Fruit fly (Drosophila melanogaster): ENCODE measurements around the gene gogo.

gogo gene

DNA sequence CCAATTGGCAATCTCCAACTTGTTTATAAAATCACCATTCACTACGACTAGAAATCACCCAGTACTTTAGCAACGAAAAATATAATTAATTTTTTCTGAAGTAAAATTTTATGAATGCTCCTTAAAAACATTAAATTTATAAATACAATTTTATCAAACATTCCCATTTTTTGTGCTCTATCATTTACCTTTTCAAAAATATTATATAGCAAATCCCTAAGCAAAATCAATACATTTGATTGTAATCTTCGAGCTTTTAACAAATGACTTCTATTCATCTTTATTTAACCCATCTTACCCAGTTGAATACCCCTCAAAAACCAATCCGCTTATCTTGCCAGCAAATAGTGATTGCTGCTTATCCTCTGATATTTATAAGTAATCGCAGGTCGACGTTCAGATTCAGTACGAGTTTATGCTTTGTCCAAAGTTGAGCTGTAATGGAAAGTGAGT is 73.5 kb downstream of the gogo start, which contains the start of gene CG17145:
TSS of gene CG17145 (plus strand) at position 403 of the 453 bp plus-strand sequence.
- TF ChIP-seq CG6276 (GFP tag; optimal IDR thresholded peaks at IDR 0.05) (no peak), Ets21C (GFP tag; optimal IDR thresholded peaks at IDR 0.05) (no peak), Gug (GFP tag; IDR thresholded peaks at IDR 0.05) (no peak), Hr4 (GFP tag; optimal IDR thresholded peaks at IDR 0.05) (no peak), CG4318 (GFP tag; optimal IDR thresholded peaks at IDR 0.05) (no peak), ss (GFP tag; optimal IDR thresholded peaks at IDR 0.05) (no peak), Sox14 (GFP tag; optimal IDR thresholded peaks at IDR 0.05) (no peak), CG10631 (GFP tag; optimal IDR thresholded peaks at IDR 0.05) (no peak), acj6 (GFP tag; optimal IDR thresholded peaks at IDR 0.05) (no peak)

DNA sequence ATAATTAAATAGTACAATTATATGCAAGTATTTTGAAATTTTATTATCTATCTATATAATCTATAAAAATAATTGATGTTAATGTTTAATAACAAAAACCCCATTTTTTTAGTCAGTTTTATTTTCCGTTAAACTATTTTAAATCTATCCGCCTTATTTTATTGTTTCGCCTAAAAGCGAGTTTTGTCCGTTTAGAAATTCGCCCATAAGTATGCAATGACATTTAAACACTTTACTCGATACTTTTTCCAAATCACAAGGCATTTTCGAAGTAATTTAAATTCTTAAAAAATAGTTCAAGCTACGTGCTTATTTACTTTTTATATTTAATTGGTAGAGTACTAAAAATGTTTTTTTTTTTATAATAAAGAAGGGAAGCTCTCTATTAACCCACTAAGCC is 74.0 kb downstream of the gogo start:
- no peak for TF ChIP-seq Sox102F (GFP tag; optimal IDR thresholded peaks at IDR 0.05)
- TF ChIP-seq OdsH (GFP tag; optimal IDR thresholded peaks at IDR 0.05) = no peak
- TF ChIP-seq Eip93F (GFP tag; optimal IDR thresholded peaks at IDR 0.05) = no peak
- TF ChIP-seq CG10669 (GFP tag; optimal IDR thresholded peaks at IDR 0.05) = no peak
- no peak for TF ChIP-seq Eip78C (GFP tag)
- TF ChIP-seq Eip75B (GFP tag; optimal IDR thresholded peaks at IDR 0.05) = no peak
- no peak for TF ChIP-seq salr (GFP tag; optimal IDR thresholded peaks at IDR 0.05)
- TF ChIP-seq spab (GFP tag; optimal IDR thresholded peaks at IDR 0.05) = no peak
- no peak for TF ChIP-seq Hr38 (GFP tag; optimal IDR thresholded peaks at IDR 0.05)
- TF ChIP-seq lz (GFP tag; optimal IDR thresholded peaks at IDR 0.05) = no peak
- TF ChIP-seq fd59A (GFP tag; optimal IDR thresholded peaks at IDR 0.05) = no peak
- TF ChIP-seq CG11762 (GFP tag; optimal IDR thresholded peaks at IDR 0.05; ENCODE audit: insufficient read depth) = no peak
- no peak for TF ChIP-seq eg (GFP tag; IDR thresholded peaks at IDR 0.05)
- no peak for TF ChIP-seq Sox15 (GFP tag; optimal IDR thresholded peaks at IDR 0.05)
- TF ChIP-seq CG31627 (GFP tag; optimal IDR thresholded peaks at IDR 0.05) = no peak
- TF ChIP-seq CG16779 (tag; optimal IDR thresholded peaks at IDR 0.05) = no peak
- no peak for TF ChIP-seq Hr4 (GFP tag; optimal IDR thresholded peaks at IDR 0.05)
- TF ChIP-seq CG6808 (GFP tag; optimal IDR thresholded peaks at IDR 0.05) = no peak
- no peak for TF ChIP-seq Hr39 (GFP tag; optimal IDR thresholded peaks at IDR 0.05)

DNA sequence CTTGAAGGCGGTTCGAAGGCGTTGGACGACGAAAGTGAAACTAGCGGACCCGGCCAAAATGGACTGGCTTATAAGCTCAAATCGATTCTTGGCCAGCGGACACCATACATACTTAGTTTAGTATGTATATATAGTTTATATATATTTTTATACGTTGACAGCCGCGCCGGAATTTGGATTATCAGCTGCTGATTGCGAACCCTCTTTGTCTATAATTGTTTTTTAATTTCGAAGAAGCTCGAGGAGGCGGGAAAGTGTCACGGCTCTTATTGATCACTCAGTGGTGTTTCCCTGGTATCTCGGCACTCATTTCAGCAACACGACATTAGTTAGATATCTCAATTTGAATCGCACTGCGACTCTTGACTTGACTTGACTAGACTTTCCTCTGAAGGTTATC is 74.6 kb downstream of the gogo start, which contains the start of gene CG6933:
TSS of gene CG6933 (minus strand) at position 47 of the 400 bp plus-strand sequence.
- TF ChIP-seq Hr39 (GFP tag; optimal IDR thresholded peaks at IDR 0.05) = no peak
- no peak for TF ChIP-seq CG6854 (GFP tag; optimal IDR thresholded peaks at IDR 0.05)
- no peak for TF ChIP-seq ss (GFP tag; optimal IDR thresholded peaks at IDR 0.05)
- TF ChIP-seq CG6163 (GFP tag; IDR thresholded peaks at IDR 0.05) = no peak
- TF ChIP-seq vri (GFP tag; optimal IDR thresholded peaks at IDR 0.05) = no peak
- no peak for TF ChIP-seq Sox102F (GFP tag; optimal IDR thresholded peaks at IDR 0.05)
- TF ChIP-seq salr (GFP tag; optimal IDR thresholded peaks at IDR 0.05) = no peak
- no peak for TF ChIP-seq CG10669 (GFP tag; optimal IDR thresholded peaks at IDR 0.05)
- no peak for TF ChIP-seq Smox (GFP tag; optimal IDR thresholded peaks at IDR 0.05)
- TF ChIP-seq Eip93F (GFP tag; optimal IDR thresholded peaks at IDR 0.05) = no peak
- TF ChIP-seq esn (GFP tag; optimal IDR thresholded peaks at IDR 0.05) = no peak
- no peak for TF ChIP-seq fd59A (GFP tag; optimal IDR thresholded peaks at IDR 0.05)
- TF ChIP-seq Sox14 (GFP tag; optimal IDR thresholded peaks at IDR 0.05) = no peak
- no peak for TF ChIP-seq CG9139 (GFP tag; optimal IDR thresholded peaks at IDR 0.05)
- no peak for TF ChIP-seq acj6 (GFP tag; optimal IDR thresholded peaks at IDR 0.05)
- no peak for TF ChIP-seq Eip75B (GFP tag; optimal IDR thresholded peaks at IDR 0.05)
